Worm (Caenorhabditis elegans) whole organism, L4 larva: ENCODE data around the gene szy-2.

Source experiments
- ces-1 ChIP-seq: fragments of 150-350 bp; sonication (generic microtip); optimal IDR thresholded peaks from 4 replicates; lab custom pipeline; 2014; ENCODE audit warnings: missing biosample characterization, missing genetic modification reagents, missing genetic modification characterization
- egl-27 ChIP-seq: sonication (generic microtip); optimal IDR thresholded peaks from 3 replicates; lab custom pipeline; 2017; ENCODE audit warnings: missing biosample characterization, missing genetic modification reagents, missing genetic modification characterization
- mdl-1 ChIP-seq, 2 experiments: fragments of 150-350 bp in 1 of 2; sonication (generic microtip) in 1 of 2; optimal IDR thresholded peaks; 2 replicates each; lab custom pipeline; 2014 to 2017; ENCODE audit warnings: missing biosample characterization in 2 of 2, missing genetic modification characterization in 2 of 2
- nhr-11 ChIP-seq: fragments of 150-350 bp; optimal IDR thresholded peaks from 2 replicates; lab custom pipeline; 2014; ENCODE audit warnings: missing biosample characterization, missing genetic modification characterization
- nhr-237 ChIP-seq: sonication (generic microtip); optimal IDR thresholded peaks from 2 replicates; lab custom pipeline; 2017; ENCODE audit warnings: missing biosample characterization, missing genetic modification characterization
- unc-130 ChIP-seq: sonication (generic microtip); optimal IDR thresholded peaks from 2 replicates; lab custom pipeline; 2016; ENCODE audit warnings: missing genetic modification reagents, missing genetic modification characterization, missing compliant biosample characterization

DNA sequence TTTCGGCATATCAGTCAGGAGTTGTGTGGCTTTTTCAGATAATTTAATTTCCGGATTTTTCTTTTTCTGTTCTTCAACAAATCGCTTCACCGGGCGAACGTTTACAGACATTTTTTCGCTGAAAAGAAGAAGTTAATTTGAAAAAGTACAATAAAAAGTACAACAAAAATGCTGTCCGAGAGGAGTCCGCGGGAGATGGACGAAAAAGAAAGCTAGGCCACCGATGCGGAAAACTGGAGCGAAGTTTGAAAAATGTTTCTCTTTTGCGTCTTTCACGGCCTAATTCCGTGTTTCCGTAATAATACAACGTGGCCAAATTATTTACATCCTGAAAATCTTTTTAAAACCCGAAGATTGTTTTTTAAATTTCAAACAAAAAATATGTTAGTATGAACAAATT, 21.8 kb downstream of the szy-2 start, which contains the start of gene thoc-5:
- TF ChIP-seq nhr-11 (tag; lab: Kevin White, UChicago) (peak; percentile 36), egl-27 (tag; lab: Kevin White, UChicago) (no peak), ces-1 (GFP tag; lab: Kevin White, UChicago) (no peak), unc-130 (GFP tag; lab: Kevin White, UChicago) (peak; percentile 94), mdl-1 (tag; optimal IDR thresholded peaks at IDR 0.05; lab: Kevin White, UChicago) (no peak), nhr-237 (tag; lab: Kevin White, UChicago) (no peak)
